Fruit fly (Drosophila melanogaster) whole organism, larva: ENCODE data around the gene CG13039.

Source experiments
- noc ChIP-seq: fragments of 200-800 bp; sonication (Bioruptor generic); optimal IDR thresholded peaks from 3 replicates; lab custom pipeline; 2019; ENCODE audit warnings: missing biosample characterization, mild to moderate bottlenecking, missing genetic modification characterization, moderate library complexity

Gene CG13039

DNA sequence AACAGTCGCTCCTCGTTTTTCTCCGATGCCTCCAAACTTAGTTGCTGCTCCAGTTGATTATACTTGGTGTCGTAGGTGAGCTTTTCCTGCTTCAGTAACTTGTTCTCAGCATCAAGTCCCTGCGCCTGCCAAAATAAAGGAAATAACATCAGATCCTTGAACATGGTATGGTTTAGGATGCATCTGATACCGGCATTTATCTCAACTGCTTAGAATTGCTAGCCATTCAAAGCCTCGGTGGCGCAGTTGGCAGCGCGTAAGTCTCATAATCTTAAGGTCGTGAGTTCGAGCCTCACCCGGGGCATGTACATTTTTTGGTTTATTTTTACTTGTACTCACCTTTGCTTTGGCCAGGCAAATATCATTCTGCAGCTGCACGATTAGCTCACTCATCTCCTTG, 23.1 kb upstream of the CG13039 start:
- no peak for TF ChIP-seq noc (tag; lab: Kevin White, UChicago)

dm6 chr3L:16347914-16348313, 21.4 kb upstream of the CG13039 start, which contains the start of gene mRpS34:
TSS of gene mRpS34 (plus strand) at chr3L:16348074.
- no peak for TF ChIP-seq noc (tag; lab: Kevin White, UChicago)

DNA sequence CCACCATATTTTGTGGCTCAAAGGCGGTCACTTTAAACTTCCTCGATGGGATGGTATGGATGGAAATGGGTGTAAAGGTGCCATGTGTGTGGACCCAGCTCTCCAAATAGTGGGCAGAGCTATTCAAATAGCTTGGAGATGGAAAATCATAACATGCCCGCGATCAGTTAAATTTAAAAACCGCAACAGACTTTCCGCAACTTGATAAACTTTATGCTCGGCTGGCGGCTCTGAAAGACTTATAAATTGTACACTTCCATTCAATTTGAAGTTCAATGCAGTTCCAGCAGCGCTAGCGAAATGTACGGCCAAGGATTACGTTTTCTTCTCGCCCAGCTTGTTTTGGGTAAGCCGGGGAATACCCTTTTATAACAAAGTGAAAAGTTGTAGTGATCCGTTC, 19.5 kb upstream of the CG13039 start, which contains the start of gene CG33257:
TSS of gene CG33257 (plus strand) at position 301 of the 400 bp plus-strand sequence.
- no peak for TF ChIP-seq noc (tag; lab: Kevin White, UChicago)

DNA sequence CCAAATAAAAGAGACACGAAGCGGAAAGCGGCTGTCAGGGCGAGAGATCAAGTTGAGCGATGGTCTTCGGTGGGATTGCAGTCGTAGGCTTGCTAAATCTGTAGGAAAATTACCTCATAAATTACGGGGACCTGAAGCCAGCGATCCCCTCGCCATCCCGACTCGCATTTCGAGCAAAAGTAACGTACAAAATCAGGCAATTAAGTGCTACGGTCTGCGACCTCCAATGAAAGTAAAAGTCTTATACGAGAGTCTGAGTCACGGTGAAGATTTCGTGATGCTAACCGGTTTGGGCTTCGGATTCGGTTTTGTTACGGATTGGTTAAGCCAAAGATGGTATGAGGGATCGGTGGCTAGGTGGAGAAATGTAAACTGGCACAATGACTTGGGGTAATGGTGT, 13.3 kb upstream of the CG13039 start:
- no peak for TF ChIP-seq noc (tag; lab: Kevin White, UChicago)

dm6 chr3L:16339463-16339862, 12.9 kb upstream of the CG13039 start:
- TF ChIP-seq noc (tag; lab: Kevin White, UChicago), result no peak

DNA sequence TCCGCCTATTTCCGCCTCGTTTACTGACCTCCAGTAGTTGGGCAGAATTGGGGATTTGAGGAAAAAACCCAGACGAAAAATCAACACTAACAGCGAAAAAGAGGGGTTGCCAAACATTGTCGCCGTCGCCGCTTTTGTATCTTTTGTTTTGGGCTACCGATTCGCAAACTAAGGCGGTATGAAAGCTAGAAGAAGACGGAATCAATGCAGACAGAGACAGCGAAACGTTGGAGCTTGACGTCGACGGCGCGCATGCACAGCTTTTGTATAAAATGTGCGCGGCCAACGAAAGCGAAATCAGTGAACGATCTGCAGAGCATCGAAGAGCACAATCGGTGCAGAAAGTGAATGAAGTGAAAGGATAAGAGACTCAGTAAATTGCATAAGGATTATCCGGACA, 12.1 kb upstream of the CG13039 start, which contains the start of gene CG4998:
TSS of gene CG4998 (plus strand) at position 301 of the 400 bp plus-strand sequence.
- TF ChIP-seq noc (tag; lab: Kevin White, UChicago), result no peak

DNA sequence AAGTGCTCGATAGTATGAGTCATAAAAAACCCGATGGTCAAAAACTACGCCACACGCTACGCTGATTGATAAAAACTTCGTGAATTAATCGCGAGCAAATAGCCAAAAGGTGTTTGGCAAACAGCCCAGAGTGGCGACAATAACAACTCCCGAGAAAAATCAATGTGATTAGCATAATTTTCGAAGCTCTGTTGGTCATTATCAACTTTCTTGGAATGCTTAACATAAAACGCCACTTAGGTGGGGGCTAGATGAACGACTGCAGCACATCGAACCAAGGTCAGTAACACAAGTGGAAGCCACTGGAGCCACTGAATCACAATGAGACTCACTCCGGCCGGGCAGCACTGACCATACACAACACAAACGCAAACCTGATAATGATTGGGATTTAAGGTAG, 11.2 kb upstream of the CG13039 start:
- no peak for TF ChIP-seq noc (tag; lab: Kevin White, UChicago)

- TF ChIP-seq noc (tag; lab: Kevin White, UChicago), result no peak
Measured at dm6 chr3L:16334876-16335275, 8.3 kb upstream of the CG13039 start.

- no peak for TF ChIP-seq noc (tag; lab: Kevin White, UChicago)
Measured at dm6 chr3L:16333013-16333412, 6.5 kb upstream of the CG13039 start, which contains the start of gene CG13056. TSS of gene CG13056 (plus strand) at chr3L:16333313.

DNA sequence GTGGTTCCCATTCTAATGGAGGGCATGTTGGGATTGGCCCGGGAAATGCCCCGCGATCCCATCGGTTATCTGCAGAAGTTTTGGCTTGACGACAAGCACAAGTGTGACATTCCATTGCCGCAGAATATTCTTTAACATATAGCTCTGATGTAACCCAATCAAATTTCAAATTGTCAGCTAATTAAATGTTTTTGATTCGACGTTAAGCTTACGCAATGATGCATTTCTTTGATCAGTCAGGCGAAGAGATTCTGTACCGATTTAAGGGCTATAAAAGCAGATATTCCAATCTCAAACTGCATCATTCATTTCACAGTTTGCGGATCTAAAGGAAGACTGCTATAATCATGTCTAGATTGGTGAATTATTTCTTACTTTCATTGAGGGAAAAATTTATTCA, 5.1 kb upstream of the CG13039 start, which contains the start of gene retinin:
TSS of gene retinin (plus strand) at position 301 of the 400 bp plus-strand sequence.
- no peak for TF ChIP-seq noc (tag; lab: Kevin White, UChicago)

- no peak for TF ChIP-seq noc (tag; lab: Kevin White, UChicago)
Measured at dm6 chr3L:16330740-16331139, 4.2 kb upstream of the CG13039 start, which contains the start of gene CG33060. TSS of gene CG33060 (plus strand) at chr3L:16331040.

dm6 chr3L:16329495-16329894, 2.9 kb upstream of the CG13039 start, which contains the start of gene CG33061:
TSS of gene CG33061 (plus strand) at chr3L:16329795.
- no peak for TF ChIP-seq noc (tag; lab: Kevin White, UChicago)

DNA sequence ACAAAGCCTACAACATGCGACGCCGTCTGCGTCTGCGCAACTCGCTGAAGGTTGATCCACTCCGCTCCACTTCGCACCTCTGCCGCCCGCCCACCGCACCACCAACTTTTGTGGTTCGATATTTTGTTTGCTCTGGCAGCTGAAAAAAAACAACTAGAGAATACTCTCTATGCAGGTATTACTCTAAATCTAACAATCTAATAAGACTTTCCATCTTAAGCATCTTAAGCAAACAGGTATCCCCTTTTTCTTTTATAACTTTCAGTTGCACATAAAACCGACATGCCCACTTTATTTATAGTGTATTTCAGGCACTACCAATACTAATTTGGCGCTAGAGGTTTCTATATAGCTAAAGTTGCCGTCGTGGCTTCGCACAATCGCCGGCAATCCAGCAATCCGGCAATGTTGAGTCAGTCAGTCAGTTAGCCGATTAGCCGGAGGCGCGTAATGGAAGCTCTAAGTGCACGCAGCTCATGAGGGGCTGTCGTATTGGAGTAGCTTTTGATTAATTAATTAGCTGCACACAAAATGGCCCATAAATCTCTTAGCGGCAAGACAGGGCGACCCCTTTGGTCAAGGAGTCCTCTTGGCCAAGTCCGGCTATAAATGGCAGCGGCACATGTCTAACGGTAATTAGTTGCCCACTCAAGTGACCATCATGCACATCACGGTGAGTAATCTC, 1.8 kb upstream of the CG13039 start, which contains the start of gene CG13058:
TSS of gene CG13058 (plus strand) at position 635 of the 685 bp plus-strand sequence.
- TF ChIP-seq noc (tag; lab: Kevin White, UChicago), result peak; percentile 75

DNA sequence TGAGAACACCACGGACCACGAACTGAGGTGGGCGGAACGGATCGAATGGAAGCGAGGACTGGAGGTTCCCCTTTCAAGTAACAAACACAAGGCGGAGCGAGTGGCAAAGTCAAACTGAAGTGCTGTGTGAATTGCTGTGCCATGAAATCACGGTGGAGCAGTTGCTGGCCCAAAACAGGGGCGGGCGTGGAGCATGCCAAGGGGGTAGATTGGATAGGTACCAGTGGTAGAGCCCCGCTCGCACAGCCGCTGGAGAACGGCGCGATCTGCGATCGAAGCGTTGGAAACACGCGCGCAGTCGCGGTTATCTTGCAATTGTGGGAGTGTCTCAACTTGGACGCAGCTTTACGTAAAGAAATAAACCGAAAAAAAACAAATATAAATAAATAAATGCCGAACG, 1.2 kb upstream of the CG13039 start, which contains the start of gene CG13038:
TSS of gene CG13038 (minus strand) at position 118 of the 400 bp plus-strand sequence.
- no peak for TF ChIP-seq noc (tag; lab: Kevin White, UChicago)

dm6 chr3L:16323372-16323771, 3.2 kb downstream of the CG13039 start, which contains the start of gene CG13059:
TSS of gene CG13059 (plus strand) at chr3L:16323672.
- TF ChIP-seq noc (tag; lab: Kevin White, UChicago), result no peak

- no peak for TF ChIP-seq noc (tag; lab: Kevin White, UChicago)
Measured at dm6 chr3L:16321172-16321571, 5.4 kb downstream of the CG13039 start, which contains the start of gene CG42718. TSS of gene CG42718 (minus strand) at chr3L:16321272.
